Fruit fly (Drosophila melanogaster) whole organism, embryonic: ENCODE results near the gene CG3726.

Experiments
- ATbp ChIP-seq: fragments of 200-800 bp; sonication (Bioruptor generic); optimal IDR thresholded peaks from 2 replicates; lab custom pipeline; 2017; ENCODE audit warnings: missing biosample characterization, mild to moderate bottlenecking, missing genetic modification characterization, missing genetic modification reagents
- CG10267 ChIP-seq: fragments of 200-800 bp; sonication (Bioruptor generic); optimal IDR thresholded peaks from 2 replicates; lab custom pipeline; 2018; ENCODE audit warnings: missing biosample characterization, mild to moderate bottlenecking, missing genetic modification characterization, moderate library complexity
- CG10654 ChIP-seq: fragments of 200-800 bp; sonication (Bioruptor generic); optimal IDR thresholded peaks from 2 replicates; lab custom pipeline; 2016; ENCODE audit warnings: missing biosample characterization, missing genetic modification characterization
- CG12744 ChIP-seq: fragments of 200-800 bp; sonication (Bioruptor generic); optimal IDR thresholded peaks from 2 replicates; lab custom pipeline; 2016; ENCODE audit warnings: missing biosample characterization, missing genetic modification characterization
- CG15696 ChIP-seq: fragments of 200-800 bp; sonication (Bioruptor generic); optimal IDR thresholded peaks from 2 replicates; lab custom pipeline; 2019; ENCODE audit warnings: missing biosample characterization, mild to moderate bottlenecking, missing genetic modification characterization, moderate library complexity
- CG17612 ChIP-seq: fragments of 200-800 bp; sonication (Bioruptor generic); IDR thresholded peaks from 2 replicates; pipeline ENCODE4 v1.3.6; 2022; ENCODE audit warnings: missing biosample characterization, missing genetic modification characterization
- CG17802 ChIP-seq: fragments of 200-800 bp; sonication (Bioruptor generic); optimal IDR thresholded peaks from 2 replicates; lab custom pipeline; 2018; ENCODE audit warnings: missing biosample characterization, mild to moderate bottlenecking, missing genetic modification characterization, moderate library complexity
- CG17829 ChIP-seq: fragments of 200-800 bp; optimal IDR thresholded peaks from 2 replicates; lab custom pipeline; 2019; ENCODE audit warnings: missing biosample characterization, mild to moderate bottlenecking, missing genetic modification characterization, moderate library complexity
- CG17912 ChIP-seq: fragments of 200-800 bp; sonication (Bioruptor generic); optimal IDR thresholded peaks from 2 replicates; lab custom pipeline; 2018; ENCODE audit warnings: missing biosample characterization, mild to moderate bottlenecking, missing genetic modification characterization
- CG18476 ChIP-seq: fragments of 200-800 bp; sonication (Bioruptor generic); optimal IDR thresholded peaks from 2 replicates; lab custom pipeline; 2016; ENCODE audit warnings: missing biosample characterization, mild to moderate bottlenecking, missing genetic modification characterization
- CG3407 ChIP-seq: fragments of 200-800 bp; sonication (Bioruptor generic); optimal IDR thresholded peaks from 2 replicates; lab custom pipeline; 2018; ENCODE audit warnings: missing biosample characterization, mild to moderate bottlenecking, missing genetic modification characterization
- CG7963 ChIP-seq: fragments of 200-800 bp; sonication (Bioruptor generic); IDR thresholded peaks from 3 replicates; pipeline ENCODE4 v1.3.6; 2022; ENCODE audit warnings: missing biosample characterization, missing genetic modification characterization; ENCODE audit not compliant: partially characterized antibody
- CG8290 ChIP-seq, 3 experiments: fragments of 200-800 bp; sonication (Bioruptor generic); optimal IDR thresholded peaks; 2 replicates each; lab custom pipeline; 2016 to 2019; ENCODE audit warnings: missing biosample characterization in 3 of 3, missing genetic modification characterization in 3 of 3, mild to moderate bottlenecking in 2 of 3, moderate library complexity in 1 of 3
- CG8478 ChIP-seq: fragments of >200 bp; optimal IDR thresholded peaks from 2 replicates; lab custom pipeline; 2018
- CG8765 ChIP-seq: fragments of 200-800 bp; sonication (Bioruptor generic); IDR thresholded peaks from 2 replicates; pipeline ENCODE4 v1.3.6; 2022; ENCODE audit warnings: missing biosample characterization, missing genetic modification characterization
- ERR ChIP-seq: fragments of 200-800 bp; sonication (Bioruptor generic); optimal IDR thresholded peaks from 2 replicates; lab custom pipeline; 2016; ENCODE audit warnings: missing biosample characterization, missing genetic modification characterization
- Gsc ChIP-seq: fragments of 200-800 bp; sonication (Bioruptor generic); IDR thresholded peaks from 2 replicates; pipeline ENCODE4 v1.3.6; 2022; ENCODE audit warnings: missing biosample characterization, missing genetic modification characterization
- Hr3 ChIP-seq: fragments of 200-800 bp; sonication (Bioruptor generic); optimal IDR thresholded peaks from 3 replicates; lab custom pipeline; 2016; ENCODE audit warnings: missing biosample characterization, missing genetic modification characterization
- Mes4 ChIP-seq: fragments of 200-800 bp; sonication (Bioruptor generic); optimal IDR thresholded peaks from 2 replicates; lab custom pipeline; 2016; ENCODE audit warnings: missing biosample characterization, missing genetic modification characterization
- Nf-YA ChIP-seq: fragments of 200-800 bp; sonication (Bioruptor generic); IDR thresholded peaks from 2 replicates; pipeline ENCODE4 v1.3.6; 2022; ENCODE audit warnings: missing biosample characterization, missing genetic modification characterization
- Sox100B ChIP-seq: fragments of 200-800 bp; sonication (Bioruptor generic); optimal IDR thresholded peaks from 3 replicates; lab custom pipeline; 2018; ENCODE audit warnings: missing biosample characterization, mild to moderate bottlenecking, missing genetic modification characterization
- Sox102F ChIP-seq: fragments of 200-800 bp; sonication (Bioruptor generic); optimal IDR thresholded peaks from 2 replicates; lab custom pipeline; 2018; ENCODE audit warnings: missing biosample characterization, mild to moderate bottlenecking, missing genetic modification characterization, moderate library complexity
- Sry-β ChIP-seq: fragments of 200-800 bp; sonication (Bioruptor generic); optimal IDR thresholded peaks from 2 replicates; lab custom pipeline; 2018; ENCODE audit warnings: missing biosample characterization, mild to moderate bottlenecking, missing genetic modification characterization, moderate library complexity
- aop ChIP-seq: fragments of 200-800 bp; sonication (Bioruptor generic); IDR thresholded peaks from 2 replicates; pipeline ENCODE4 v1.3.6; 2022; ENCODE audit warnings: missing biosample characterization, missing genetic modification characterization
- bowl ChIP-seq: fragments of 200-800 bp; sonication (Bioruptor generic); IDR thresholded peaks from 2 replicates; pipeline ENCODE4 v1.3.6; 2022; ENCODE audit warnings: missing biosample characterization, missing genetic modification characterization
- bsh ChIP-seq, 2 experiments: fragments of 200-800 bp; sonication (Bioruptor generic); optimal IDR thresholded peaks; 2 replicates each; lab custom pipeline; 2017 to 2018; ENCODE audit warnings: mild to moderate bottlenecking in 2 of 2, missing biosample characterization in 2 of 2, missing genetic modification characterization in 2 of 2, moderate library complexity in 1 of 2
- cas ChIP-seq: fragments of 200-800 bp; sonication (Bioruptor generic); IDR thresholded peaks from 2 replicates; pipeline ENCODE4 v1.3.6; 2022; ENCODE audit warnings: missing biosample characterization, missing genetic modification characterization
- chn ChIP-seq: fragments of 200-800 bp; sonication (Bioruptor generic); optimal IDR thresholded peaks from 2 replicates; lab custom pipeline; 2016; ENCODE audit warnings: missing biosample characterization, missing genetic modification characterization
- da ChIP-seq: fragments of 200-800 bp; sonication (Bioruptor generic); optimal IDR thresholded peaks from 2 replicates; lab custom pipeline; 2016; ENCODE audit warnings: missing biosample characterization, missing genetic modification characterization
- dysf ChIP-seq: fragments of 200-800 bp; sonication (Bioruptor generic); IDR thresholded peaks from 3 replicates; pipeline ENCODE4 v1.3.6; 2022; ENCODE audit warnings: missing biosample characterization, missing genetic modification characterization
- ewg ChIP-seq: fragments of 200-800 bp; sonication (Bioruptor generic); optimal IDR thresholded peaks from 3 replicates; lab custom pipeline; 2017; ENCODE audit warnings: mild to moderate bottlenecking, missing biosample characterization, missing genetic modification reagents, missing genetic modification characterization
- fd64A ChIP-seq: fragments of 200-800 bp; sonication (Bioruptor generic); optimal IDR thresholded peaks from 3 replicates; lab custom pipeline; 2018; ENCODE audit warnings: missing biosample characterization, mild to moderate bottlenecking, missing genetic modification characterization
- ftz-f1 ChIP-seq: fragments of 200-800 bp; sonication (Bioruptor generic); optimal IDR thresholded peaks from 2 replicates; lab custom pipeline; 2016; ENCODE audit warnings: missing biosample characterization, missing genetic modification characterization
- fu2 ChIP-seq: fragments of 200-800 bp; sonication (Bioruptor generic); optimal IDR thresholded peaks from 2 replicates; lab custom pipeline; 2016; ENCODE audit warnings: missing biosample characterization, missing genetic modification characterization
- gfzf ChIP-seq: fragments of 200-800 bp; sonication (Bioruptor generic); optimal IDR thresholded peaks from 2 replicates; lab custom pipeline; 2016; ENCODE audit warnings: missing biosample characterization, mild to moderate bottlenecking, missing genetic modification characterization, moderate library complexity
- grau ChIP-seq: fragments of 200-800 bp; optimal IDR thresholded peaks from 3 replicates; lab custom pipeline; 2019; ENCODE audit warnings: missing biosample characterization, mild to moderate bottlenecking, missing genetic modification characterization, moderate library complexity
- gro ChIP-seq: fragments of 200-800 bp; sonication (Bioruptor generic); optimal IDR thresholded peaks from 2 replicates; lab custom pipeline; 2016; ENCODE audit warnings: missing biosample characterization, missing genetic modification characterization
- hkb ChIP-seq, 2 experiments: fragments of 200-800 bp in 1 of 2; fragments of >200 bp in 1 of 2; sonication (Bioruptor generic) in 1 of 2; IDR thresholded peaks in 1 of 2; optimal IDR thresholded peaks in 1 of 2; 2 replicates each; pipeline versions ENCODE4 v1.3.6 to Lab custom; 2017 to 2022; ENCODE audit warnings: missing biosample characterization in 1 of 2, missing genetic modification characterization in 1 of 2
- insv ChIP-seq, 2 experiments: fragments of 200-800 bp; sonication (Bioruptor generic); optimal IDR thresholded peaks; 3 replicates each; lab custom pipeline; 2016 to 2018; ENCODE audit warnings: missing biosample characterization in 2 of 2, missing genetic modification characterization in 2 of 2
- inv ChIP-seq: fragments of 200-800 bp; sonication (Bioruptor generic); IDR thresholded peaks from 2 replicates; pipeline ENCODE4 v1.3.6; 2022; ENCODE audit warnings: missing biosample characterization, missing genetic modification characterization; ENCODE audit not compliant: partially characterized antibody
- kah ChIP-seq: fragments of 200-800 bp; sonication (Bioruptor generic); optimal IDR thresholded peaks from 2 replicates; lab custom pipeline; 2018; ENCODE audit warnings: missing biosample characterization, mild to moderate bottlenecking, missing genetic modification characterization
- onecut ChIP-seq: fragments of 200-800 bp; sonication (Bioruptor generic); IDR thresholded peaks from 2 replicates; pipeline ENCODE4 v1.3.6; 2022; ENCODE audit warnings: missing biosample characterization, missing genetic modification characterization
- otp ChIP-seq: fragments of 200-800 bp; sonication (Bioruptor generic); IDR thresholded peaks from 3 replicates; pipeline ENCODE4, ENCODE4 v1.3.6; 2022; ENCODE audit warnings: missing biosample characterization, missing genetic modification characterization
- prd ChIP-seq, 3 experiments: fragments of >200 bp in 2 of 3; fragments of 200-800 bp in 1 of 3; sonication (Bioruptor generic) in 1 of 3; optimal IDR thresholded peaks in 2 of 3; IDR thresholded peaks in 1 of 3; 2 replicates in 2 of 3; 3 replicates in 1 of 3; pipeline versions ENCODE4 v1.3.6 to Lab custom; 2017 to 2022; ENCODE audit warnings: missing biosample characterization in 1 of 3, missing genetic modification characterization in 1 of 3
- sima ChIP-seq: fragments of 200-800 bp; sonication (Bioruptor generic); optimal IDR thresholded peaks from 2 replicates; lab custom pipeline; 2016; ENCODE audit warnings: missing biosample characterization, missing genetic modification characterization
- slbo ChIP-seq: fragments of 200-800 bp; sonication (Bioruptor generic); IDR thresholded peaks from 2 replicates; pipeline ENCODE4 v1.3.6; 2022; ENCODE audit warnings: missing biosample characterization, missing genetic modification characterization
- slou ChIP-seq: fragments of 200-800 bp; sonication (Bioruptor generic); optimal IDR thresholded peaks from 3 replicates; lab custom pipeline; 2016; ENCODE audit warnings: missing biosample characterization, missing genetic modification characterization
- sob ChIP-seq: fragments of 200-800 bp; sonication (Bioruptor generic); IDR thresholded peaks from 2 replicates; pipeline ENCODE4 v1.3.6; 2022; ENCODE audit warnings: missing biosample characterization, missing genetic modification characterization
- ssp ChIP-seq: fragments of 200-800 bp; sonication (Bioruptor generic); IDR thresholded peaks from 2 replicates; pipeline ENCODE4 v1.3.6; 2022; ENCODE audit warnings: missing biosample characterization, missing genetic modification characterization
- zfh2 ChIP-seq: fragments of 200-800 bp; sonication (Bioruptor generic); optimal IDR thresholded peaks from 2 replicates; lab custom pipeline; 2016; ENCODE audit warnings: missing biosample characterization, missing genetic modification characterization

CG3726 gene

DNA sequence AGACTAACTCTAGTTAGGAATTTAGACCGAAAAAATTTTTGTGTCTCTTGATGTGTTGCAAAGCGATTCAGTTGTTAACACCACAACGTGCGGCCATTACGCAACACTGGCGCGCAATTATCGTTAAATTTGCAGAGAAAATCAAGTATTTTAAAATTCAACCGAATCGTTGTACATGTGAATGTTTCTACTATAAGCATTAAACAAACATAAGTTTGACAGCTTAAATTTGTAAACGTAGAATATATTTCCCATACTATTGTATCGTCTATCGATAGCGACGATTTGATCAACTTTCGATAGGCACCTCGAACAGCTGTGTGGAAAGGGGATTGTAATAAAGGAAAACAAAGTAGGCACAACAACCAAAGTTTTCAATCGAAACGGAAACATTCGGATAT lies 37.4 kb upstream of the CG3726 start, which contains the start of the genes Usp30 and CG16721 (continued):
- TF ChIP-seq da: no peak
- peak; percentile 68 for TF ChIP-seq sob (GFP tag; lab: Robert Waterston, UW)
- TF ChIP-seq slbo (GFP tag; lab: Robert Waterston, UW): peak; percentile 45
- no peak for TF ChIP-seq ssp (GFP tag; lab: Robert Waterston, UW)
- TF ChIP-seq zfh2 (GFP tag; lab: Kevin White, UChicago): peak; percentile 76
- no peak for TF ChIP-seq Sry-β (GFP tag; lab: Kevin White, UChicago)
- no peak for TF ChIP-seq Nf-YA (GFP tag; lab: Robert Waterston, UW)
- TF ChIP-seq CG17912: no peak
- no peak for TF ChIP-seq CG15696
- TF ChIP-seq CG8290 (GFP tag; optimal IDR thresholded peaks at IDR 0.05; lab: Kevin White, UChicago): peak; percentile 77
- TF ChIP-seq CG8290 (tag; optimal IDR thresholded peaks at IDR 0.05; lab: Kevin White, UChicago): peak in 1 of 2 experiments; percentile 42
- TF ChIP-seq kah (GFP tag; lab: Kevin White, UChicago): no peak
- no peak for TF ChIP-seq ftz-f1 (GFP tag; lab: Kevin White, UChicago)
- no peak for TF ChIP-seq Sox102F
- TF ChIP-seq CG7963 (GFP tag; lab: Robert Waterston, UW): no peak
- no peak for TF ChIP-seq otp
- peak in 1 of 2 experiments; percentile 9 for TF ChIP-seq bsh (GFP tag; optimal IDR thresholded peaks at IDR 0.05; lab: Kevin White, UChicago)
- no peak for TF ChIP-seq sima (GFP tag; lab: Kevin White, UChicago)
- TF ChIP-seq CG3407 (GFP tag; lab: Kevin White, UChicago): no peak
- TF ChIP-seq CG10267 (tag; lab: Kevin White, UChicago): peak; percentile 97
- no peak for TF ChIP-seq fd64A (GFP tag; lab: Kevin White, UChicago)
- no peak for TF ChIP-seq cas (GFP tag; lab: Robert Waterston, UW)
- TF ChIP-seq slou (GFP tag; lab: Kevin White, UChicago): peak; percentile 38
- no peak for TF ChIP-seq ATbp (GFP tag; lab: Kevin White, UChicago)
- no peak for TF ChIP-seq Hr3 (GFP tag; lab: Kevin White, UChicago)
- TF ChIP-seq CG17612 (GFP tag; lab: Robert Waterston, UW): no peak
- peak; percentile 46 for TF ChIP-seq inv (GFP tag; lab: Robert Waterston, UW)
- TF ChIP-seq gro: peak; percentile 25
- no peak for TF ChIP-seq bowl (GFP tag; lab: Robert Waterston, UW)
- TF ChIP-seq Gsc: no peak
- TF ChIP-seq hkb (optimal IDR thresholded peaks at IDR 0.05; lab: Kevin White, UChicago): no peak
- TF ChIP-seq hkb (GFP tag; IDR thresholded peaks at IDR 0.05; lab: Robert Waterston, UW): 0 out of 2 replicates have a peak, but pooled peaks have one; percentile 15
- no peak for TF ChIP-seq CG8765 (GFP tag; lab: Robert Waterston, UW)
- TF ChIP-seq CG12744 (GFP tag; lab: Kevin White, UChicago): peak; percentile 34
- no peak for TF ChIP-seq ERR
- TF ChIP-seq aop: no peak
- TF ChIP-seq ewg: no peak
- TF ChIP-seq Sox100B (GFP tag; lab: Kevin White, UChicago): no peak
- TF ChIP-seq grau (tag; lab: Kevin White, UChicago): peak; percentile 50
- no peak for TF ChIP-seq onecut (GFP tag; lab: Robert Waterston, UW)
- TF ChIP-seq fu2 (GFP tag; lab: Kevin White, UChicago): peak; percentile 51
- no peak for TF ChIP-seq CG8478 (lab: Kevin White, UChicago)
- 0 out of 3 replicates have a peak, but pooled peaks have one; percentile 20 for TF ChIP-seq dysf
- TF ChIP-seq CG17829 (tag; lab: Kevin White, UChicago): peak; percentile 18
- TF ChIP-seq prd (optimal IDR thresholded peaks at IDR 0.05; lab: Kevin White, UChicago): no peak
- 0 out of 3 replicates have a peak, but pooled peaks have one; percentile 5 for TF ChIP-seq prd (GFP tag; IDR thresholded peaks at IDR 0.05; lab: Robert Waterston, UW)
- TF ChIP-seq gfzf (GFP tag; lab: Kevin White, UChicago): peak; percentile 34
- no peak for TF ChIP-seq Mes4 (GFP tag; lab: Kevin White, UChicago)
- peak; percentile 55 for TF ChIP-seq chn (GFP tag; lab: Kevin White, UChicago)
- peak; percentile 17 for TF ChIP-seq CG10654
- TF ChIP-seq CG18476 (GFP tag; lab: Kevin White, UChicago): peak; percentile 58
- peak in 1 of 2 experiments; percentile 34 for TF ChIP-seq insv (GFP tag; optimal IDR thresholded peaks at IDR 0.05; lab: Kevin White, UChicago)
- TF ChIP-seq CG17802 (tag; lab: Kevin White, UChicago): no peak
